Fruit fly (Drosophila melanogaster): ENCODE data around the gene Sirup.

dm6 chr2L:7969329-7969728, 29.3 kb upstream of the Sirup start:
- no peak for TF ChIP-seq CTCF (optimal IDR thresholded peaks at IDR 0.05)
- no peak for TF ChIP-seq CG8478 (optimal IDR thresholded peaks at IDR 0.05)
